Worm (Caenorhabditis elegans): ENCODE data around the gene gpa-13.

The gpa-13 gene

ce11 chrV:12743778-12744502 lies 10.8 kb downstream of the gpa-13 start:
- TF ChIP-seq ztf-4 (tag; optimal IDR thresholded peaks at IDR 0.05) (no peak), pqm-1 (tag; optimal IDR thresholded peaks at IDR 0.05) (peak; percentile 12), nhr-12 (tag; optimal IDR thresholded peaks at IDR 0.05) (no peak), ztf-11 (tag; optimal IDR thresholded peaks at IDR 0.05) (no peak), aly-2 (tag; optimal IDR thresholded peaks at IDR 0.05) (no peak), ceh-63 (GFP tag; optimal IDR thresholded peaks at IDR 0.05) (no peak), ceh-88 (GFP tag; IDR thresholded peaks at IDR 0.05) (no peak), lir-3 (tag; optimal IDR thresholded peaks at IDR 0.05; ENCODE audit: poor library complexity) (no peak), elt-2 (tag; optimal IDR thresholded peaks at IDR 0.05) (peak; percentile 28), egl-27 (tag; optimal IDR thresholded peaks at IDR 0.05) (no peak), swsn-7 (tag; optimal IDR thresholded peaks at IDR 0.05) (no peak)

ce11 chrV:12741684-12742083 lies 13.1 kb downstream of the gpa-13 start, which contains the start of gene hrg-7:
TSS of gene hrg-7 (plus strand) at chrV:12742041.
- peak; percentile 19 for TF ChIP-seq nhr-71 (tag; optimal IDR thresholded peaks at IDR 0.05)
- TF ChIP-seq elt-2 (tag; optimal IDR thresholded peaks at IDR 0.05), result peak; percentile 90
- TF ChIP-seq nhr-90 (tag; optimal IDR thresholded peaks at IDR 0.05; ENCODE audit: poor library complexity), result peak; percentile 12
- no peak for TF ChIP-seq irx-1 (tag; optimal IDR thresholded peaks at IDR 0.05)

- no peak for TF ChIP-seq nhr-71 (tag; optimal IDR thresholded peaks at IDR 0.05)
- no peak for TF ChIP-seq ets-5 (GFP tag; IDR thresholded peaks at IDR 0.05)
- TF ChIP-seq fkh-8 (tag; optimal IDR thresholded peaks at IDR 0.05), result no peak
- no peak for TF ChIP-seq pag-3 (tag; optimal IDR thresholded peaks at IDR 0.05; ENCODE audit: borderline replicate concordance, insufficient read depth)
- TF ChIP-seq egl-13 (tag; optimal IDR thresholded peaks at IDR 0.05), result no peak
Observed at ce11 chrV:12736166-12736753, 18.5 kb downstream of the gpa-13 start, which contains the start of gene cky-1. TSS of gene cky-1 (plus strand) at chrV:12736703.

- TF ChIP-seq efl-1 (optimal IDR thresholded peaks at IDR 0.05) (no peak), efl-1 (GFP tag; optimal IDR thresholded peaks at IDR 0.05 in 1 of 2) (no peak), lin-15B (tag; optimal IDR thresholded peaks at IDR 0.05) (no peak), blmp-1 (tag; optimal IDR thresholded peaks at IDR 0.05) (peak; percentile 48), nhr-20 (tag; optimal IDR thresholded peaks at IDR 0.05) (peak; percentile 43), nhr-71 (tag; optimal IDR thresholded peaks at IDR 0.05) (peak; percentile 35), nhr-84 (tag; optimal IDR thresholded peaks at IDR 0.05) (no peak), lsy-2 (tag; optimal IDR thresholded peaks at IDR 0.05) (peak in 1 of 2 experiments; percentile 26), lin-39 (tag; optimal IDR thresholded peaks at IDR 0.05) (no peak), nhr-76 (tag; optimal IDR thresholded peaks at IDR 0.05) (no peak), nhr-85 (tag) (no peak), elt-3 (tag; optimal IDR thresholded peaks at IDR 0.05) (peak in 4 of 6 experiments; percentile 32 to 88 (median 74)), lin-14 (GFP tag; optimal IDR thresholded peaks at IDR 0.05) (peak; percentile 31), lin-35 (GFP tag; optimal IDR thresholded peaks at IDR 0.05) (peak in 1 of 2 experiments; percentile 39), nhr-77 (tag; optimal IDR thresholded peaks at IDR 0.05) (no peak), elt-2 (tag; optimal IDR thresholded peaks at IDR 0.05) (peak; percentile 60), aha-1 (tag; optimal IDR thresholded peaks at IDR 0.05) (no peak), zag-1 (tag; optimal IDR thresholded peaks at IDR 0.05) (no peak), nhr-90 (tag; optimal IDR thresholded peaks at IDR 0.05; ENCODE audit: poor library complexity) (peak; percentile 7), ceh-82 (tag; optimal IDR thresholded peaks at IDR 0.05) (no peak), nhr-11 (tag; optimal IDR thresholded peaks at IDR 0.05) (no peak)
Observed at ce11 chrV:12733465-12734248, 21.1 kb downstream of the gpa-13 start, which contains the start of the genes dhs-21 and xbx-9. TSS of gene dhs-21 (minus strand) at chrV:12733645. TSS of gene xbx-9 (plus strand) at chrV:12734198.

Data from whole organism, L1 larva.